Worm (Caenorhabditis elegans): Measurements from ENCODE around the gene zip-2.

The zip-2 gene

ce11 chrIII:825256-825655, 7.5 kb upstream of the zip-2 start:
- TF ChIP-seq him-1 (tag; optimal IDR thresholded peaks at IDR 0.05) (no peak), W03F9.2 (tag; optimal IDR thresholded peaks at IDR 0.05) (no peak), dao-5 (tag; optimal IDR thresholded peaks at IDR 0.05) (no peak)

ce11 chrIII:831961-832360, 821 bp upstream of the zip-2 start, which contains the start of gene ceeh-1:
Gene ceeh-1 (minus strand): TSS chrIII:832277.
- no peak for TF ChIP-seq dao-5 (tag; optimal IDR thresholded peaks at IDR 0.05)
- no peak for TF ChIP-seq W03F9.2 (tag; optimal IDR thresholded peaks at IDR 0.05)
- TF ChIP-seq him-1 (tag; optimal IDR thresholded peaks at IDR 0.05) = no peak

- TF ChIP-seq him-1 (tag; optimal IDR thresholded peaks at IDR 0.05) = peak; percentile 31
- TF ChIP-seq dao-5 (tag; optimal IDR thresholded peaks at IDR 0.05) = no peak
- peak; percentile 78 for TF ChIP-seq W03F9.2 (tag; optimal IDR thresholded peaks at IDR 0.05)
Observed at ce11 chrIII:833711-834442, 1.1 kb downstream of the zip-2 start.

- TF ChIP-seq W03F9.2 (tag; optimal IDR thresholded peaks at IDR 0.05) = no peak
- no peak for TF ChIP-seq dao-5 (tag; optimal IDR thresholded peaks at IDR 0.05)
- no peak for TF ChIP-seq him-1 (tag; optimal IDR thresholded peaks at IDR 0.05)
Observed at ce11 chrIII:834443-834815, 1.6 kb downstream of the zip-2 start.

ce11 chrIII:835208-835607, 2.4 kb downstream of the zip-2 start:
- no peak for TF ChIP-seq him-1 (tag; optimal IDR thresholded peaks at IDR 0.05)
- no peak for TF ChIP-seq dao-5 (tag; optimal IDR thresholded peaks at IDR 0.05)
- TF ChIP-seq W03F9.2 (tag; optimal IDR thresholded peaks at IDR 0.05) = no peak

- TF ChIP-seq W03F9.2 (tag; optimal IDR thresholded peaks at IDR 0.05) = peak; percentile 1
- peak; percentile 60 for TF ChIP-seq dao-5 (tag; optimal IDR thresholded peaks at IDR 0.05)
- TF ChIP-seq him-1 (tag; optimal IDR thresholded peaks at IDR 0.05) = peak; percentile 81
Observed at ce11 chrIII:835713-836278, 3.0 kb downstream of the zip-2 start.

- no peak for TF ChIP-seq dao-5 (tag; optimal IDR thresholded peaks at IDR 0.05)
- no peak for TF ChIP-seq W03F9.2 (tag; optimal IDR thresholded peaks at IDR 0.05)
Observed at ce11 chrIII:839491-839890, 6.7 kb downstream of the zip-2 start, which contains the start of gene dos-3. Gene dos-3 (minus strand): TSS chrIII:839591.

ce11 chrIII:841177-841576, 8.4 kb downstream of the zip-2 start, which contains the start of gene K02F3.9:
Gene K02F3.9 (minus strand): TSS chrIII:841366.
- no peak for TF ChIP-seq W03F9.2 (tag; optimal IDR thresholded peaks at IDR 0.05)
- no peak for TF ChIP-seq him-1 (tag; optimal IDR thresholded peaks at IDR 0.05)
- TF ChIP-seq dao-5 (tag; optimal IDR thresholded peaks at IDR 0.05) = no peak

- no peak for TF ChIP-seq W03F9.2 (tag; optimal IDR thresholded peaks at IDR 0.05)
- no peak for TF ChIP-seq dao-5 (tag; optimal IDR thresholded peaks at IDR 0.05)
- no peak for TF ChIP-seq him-1 (tag; optimal IDR thresholded peaks at IDR 0.05)
Observed at ce11 chrIII:842630-843029, 9.8 kb downstream of the zip-2 start, which contains the start of gene far-8. Gene far-8 (plus strand): TSS chrIII:842930.

- TF ChIP-seq dao-5 (tag; optimal IDR thresholded peaks at IDR 0.05) (no peak), him-1 (tag; optimal IDR thresholded peaks at IDR 0.05) (no peak), W03F9.2 (tag; optimal IDR thresholded peaks at IDR 0.05) (no peak)
Observed at ce11 chrIII:843999-844398, 11.2 kb downstream of the zip-2 start.

- no peak for TF ChIP-seq dao-5 (tag; optimal IDR thresholded peaks at IDR 0.05)
- TF ChIP-seq him-1 (tag; optimal IDR thresholded peaks at IDR 0.05) = no peak
- TF ChIP-seq W03F9.2 (tag; optimal IDR thresholded peaks at IDR 0.05) = no peak
Observed at ce11 chrIII:844577-844976, 11.8 kb downstream of the zip-2 start.

ce11 chrIII:845485-845884, 12.7 kb downstream of the zip-2 start, which contains the start of gene K02F3.2:
Gene K02F3.2 (plus strand): TSS chrIII:845841.
- TF ChIP-seq him-1 (tag; optimal IDR thresholded peaks at IDR 0.05) = no peak
- no peak for TF ChIP-seq W03F9.2 (tag; optimal IDR thresholded peaks at IDR 0.05)
- no peak for TF ChIP-seq dao-5 (tag; optimal IDR thresholded peaks at IDR 0.05)

- TF ChIP-seq him-1 (tag; optimal IDR thresholded peaks at IDR 0.05) = no peak
- no peak for TF ChIP-seq W03F9.2 (tag; optimal IDR thresholded peaks at IDR 0.05)
- no peak for TF ChIP-seq dao-5 (tag; optimal IDR thresholded peaks at IDR 0.05)
Observed at ce11 chrIII:852296-852695, 19.5 kb downstream of the zip-2 start, which contains the start of gene moma-1. Gene moma-1 (minus strand): TSS chrIII:852396.

- no peak for TF ChIP-seq dao-5 (tag; optimal IDR thresholded peaks at IDR 0.05)
- no peak for TF ChIP-seq him-1 (tag; optimal IDR thresholded peaks at IDR 0.05)
- TF ChIP-seq W03F9.2 (tag; optimal IDR thresholded peaks at IDR 0.05) = no peak
Observed at ce11 chrIII:853414-853813, 20.6 kb downstream of the zip-2 start.

All from whole organism, L4/young adult.